Worm (Caenorhabditis elegans) whole organism, L4/young adult: ENCODE measurements around the gene F26F2.7.
"Not testable (repeated sequence)": the region's sequence is repeated elsewhere in the genome, so short reads cannot be mapped to it uniquely, and the experiment has no call there.

Source experiments
- W03F9.2 ChIP-seq: fragments of 150-350 bp; optimal IDR thresholded peaks from 2 replicates; lab custom pipeline; 2014; ENCODE audit warnings: missing biosample characterization, missing genetic modification characterization
- him-1 ChIP-seq: sonication (generic microtip); optimal IDR thresholded peaks from 2 replicates; lab custom pipeline; 2016; ENCODE audit warnings: missing genotype, missing genetic modification reagents, missing genetic modification characterization, missing compliant biosample characterization

DNA sequence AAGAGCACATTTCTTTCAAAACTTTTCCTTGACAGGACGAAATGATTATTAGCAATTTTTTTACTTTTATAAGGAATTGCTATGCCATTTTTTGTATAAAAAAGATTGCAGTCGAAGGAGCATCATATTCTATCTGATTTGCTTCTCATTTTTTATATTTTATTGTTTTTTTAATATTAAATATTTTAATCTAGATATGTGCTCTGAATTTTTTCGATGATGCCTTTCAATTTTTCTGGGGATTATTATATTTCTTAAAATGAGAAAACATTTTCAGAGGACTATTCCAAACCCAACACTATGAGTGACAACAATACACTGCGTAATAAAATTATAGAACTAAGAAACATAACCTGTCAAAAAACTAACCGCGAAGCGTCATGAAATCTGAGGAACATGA is 11.8 kb upstream of the F26F2.7 start, which contains the start of gene F26F2.4:
- TF ChIP-seq him-1, W03F9.2 (tag; lab: Kevin White, UChicago): not testable (repeated sequence)
